Fruit fly (Drosophila melanogaster): ENCODE results near the gene TrissinR.

- TF ChIP-seq EcR (GFP tag; optimal IDR thresholded peaks at IDR 0.05): no peak
- peak; percentile 36 for TF ChIP-seq Pif1B (GFP tag; optimal IDR thresholded peaks at IDR 0.05)
- no peak for TF ChIP-seq rn (GFP tag; IDR thresholded peaks at IDR 0.05)
- no peak for TF ChIP-seq CG34367 (tag; optimal IDR thresholded peaks at IDR 0.05)
These were observed 42.6 kb upstream of the TrissinR start for dm6 chr2L:5781181-5781580.
